Fruit fly (Drosophila melanogaster) whole organism, prepupa: ENCODE measurements around the gene CG32270.
A peak's percentile ranks its signal among the peaks of the same experiment; 100 is the strongest.

Source experiments
- Blimp-1 ChIP-seq: fragments of 200-800 bp; sonication (Bioruptor generic); optimal IDR thresholded peaks from 3 replicates; lab custom pipeline; 2017; ENCODE audit warnings: missing biosample characterization, missing genetic modification characterization, mild to moderate bottlenecking, moderate library complexity, missing genetic modification reagents
- CG11294 ChIP-seq: fragments of 200-800 bp; sonication (Bioruptor generic); IDR thresholded peaks from 2 replicates; pipeline ENCODE4 v1.3.6; 2022; ENCODE audit warnings: missing biosample characterization, missing genetic modification characterization
- CG11902 ChIP-seq: fragments of 200-800 bp; sonication (Bioruptor generic); optimal IDR thresholded peaks from 3 replicates; lab custom pipeline; 2016; ENCODE audit warnings: missing biosample characterization, missing genetic modification characterization
- CG15336 ChIP-seq: fragments of 200-800 bp; sonication (Bioruptor generic); IDR thresholded peaks from 2 replicates; pipeline ENCODE4 v1.3.6; 2022; ENCODE audit warnings: missing biosample characterization, missing genetic modification characterization
- CG1621 ChIP-seq: fragments of 200-800 bp; sonication (Bioruptor generic); optimal IDR thresholded peaks from 3 replicates; lab custom pipeline; 2018; ENCODE audit warnings: missing biosample characterization, mild to moderate bottlenecking, missing genetic modification characterization
- CG16779 ChIP-seq: fragments of 200-800 bp; sonication (Bioruptor generic); optimal IDR thresholded peaks from 3 replicates; lab custom pipeline; 2017; ENCODE audit warnings: missing biosample characterization, mild to moderate bottlenecking, missing genetic modification characterization
- CG31627 ChIP-seq: fragments of 200-800 bp; sonication (Bioruptor generic); optimal IDR thresholded peaks from 3 replicates; lab custom pipeline; 2016; ENCODE audit warnings: missing biosample characterization, missing genetic modification characterization
- CG32006 ChIP-seq: fragments of 200-800 bp; sonication (Bioruptor generic); optimal IDR thresholded peaks from 3 replicates; lab custom pipeline; 2017; ENCODE audit warnings: missing biosample characterization, mild to moderate bottlenecking, missing genetic modification characterization
- CG34406 ChIP-seq: fragments of 200-800 bp; sonication (Bioruptor generic); optimal IDR thresholded peaks from 3 replicates; lab custom pipeline; 2016; ENCODE audit warnings: missing biosample characterization, missing genetic modification characterization
- CG3919 ChIP-seq: fragments of 200-800 bp; sonication (Bioruptor generic); optimal IDR thresholded peaks from 3 replicates; lab custom pipeline; 2016; ENCODE audit warnings: missing biosample characterization, missing genetic modification characterization
- CG4318 ChIP-seq: fragments of 200-800 bp; sonication (Bioruptor generic); optimal IDR thresholded peaks from 3 replicates; lab custom pipeline; 2017; ENCODE audit warnings: missing biosample characterization, mild to moderate bottlenecking, missing genetic modification characterization
- CG6163 ChIP-seq: fragments of 200-800 bp; sonication (Bioruptor generic); IDR thresholded peaks from 3 replicates; pipeline ENCODE4 v1.3.6; 2022; ENCODE audit warnings: missing biosample characterization, missing genetic modification characterization
- CG6276 ChIP-seq: fragments of 200-800 bp; sonication (Bioruptor generic); optimal IDR thresholded peaks from 2 replicates; lab custom pipeline; 2017; ENCODE audit warnings: missing biosample characterization, mild to moderate bottlenecking, missing genetic modification characterization
- CG6792 ChIP-seq: fragments of 200-800 bp; sonication (Bioruptor generic); optimal IDR thresholded peaks from 3 replicates; lab custom pipeline; 2016; ENCODE audit warnings: missing biosample characterization, missing genetic modification characterization
- CG6808 ChIP-seq: fragments of 200-800 bp; sonication (Bioruptor generic); optimal IDR thresholded peaks from 3 replicates; lab custom pipeline; 2017; ENCODE audit warnings: missing biosample characterization, missing genetic modification characterization, mild to moderate bottlenecking, moderate library complexity, missing genetic modification reagents
- CG6854 ChIP-seq: fragments of 200-800 bp; sonication (Bioruptor generic); optimal IDR thresholded peaks from 2 replicates; lab custom pipeline; 2017; ENCODE audit warnings: missing biosample characterization, mild to moderate bottlenecking, missing genetic modification characterization
- CG7368 ChIP-seq: fragments of 200-800 bp; sonication (Bioruptor generic); optimal IDR thresholded peaks from 3 replicates; lab custom pipeline; 2016; ENCODE audit warnings: missing biosample characterization, missing genetic modification characterization
- CG8119 ChIP-seq: fragments of 200-800 bp; sonication (Bioruptor generic); IDR thresholded peaks from 3 replicates; pipeline ENCODE4 v1.3.6; 2022; ENCODE audit warnings: missing biosample characterization, missing genetic modification characterization
- CG8319 ChIP-seq: fragments of 200-800 bp; sonication (Bioruptor generic); optimal IDR thresholded peaks from 3 replicates; lab custom pipeline; 2016; ENCODE audit warnings: missing biosample characterization, missing genetic modification characterization
- CG8632 ChIP-seq: fragments of 200-800 bp; sonication (Bioruptor generic); optimal IDR thresholded peaks from 3 replicates; lab custom pipeline; 2016; ENCODE audit warnings: missing biosample characterization, missing genetic modification characterization
- CG9139 ChIP-seq: fragments of 200-800 bp; sonication (Bioruptor generic); optimal IDR thresholded peaks from 3 replicates; lab custom pipeline; 2017; ENCODE audit warnings: missing biosample characterization, mild to moderate bottlenecking, missing genetic modification characterization
- Eip75B ChIP-seq: fragments of 200-800 bp; sonication (Bioruptor generic); optimal IDR thresholded peaks from 3 replicates; lab custom pipeline; 2016; ENCODE audit warnings: missing biosample characterization, missing genetic modification characterization
- Eip78C ChIP-seq: fragments of 200-800 bp; sonication (Bioruptor generic); peaks from one replicate; lab custom pipeline; 2016; ENCODE audit warnings: missing biosample characterization, missing genetic modification characterization
- Eip93F ChIP-seq: fragments of 200-800 bp; sonication (Bioruptor generic); optimal IDR thresholded peaks from 2 replicates; lab custom pipeline; 2016; ENCODE audit warnings: missing biosample characterization, mild to moderate bottlenecking, missing genetic modification characterization
- Ets21C ChIP-seq: fragments of 200-800 bp; sonication (Bioruptor generic); optimal IDR thresholded peaks from 3 replicates; lab custom pipeline; 2016; ENCODE audit warnings: missing biosample characterization, missing genetic modification characterization
- Hr38 ChIP-seq: sonication (Bioruptor generic); optimal IDR thresholded peaks from 2 replicates; lab custom pipeline; 2016; ENCODE audit warnings: missing biosample characterization, missing genetic modification characterization
- Hr39 ChIP-seq: fragments of 200-800 bp; sonication (Bioruptor generic); optimal IDR thresholded peaks from 2 replicates; lab custom pipeline; 2016; ENCODE audit warnings: missing biosample characterization, missing genetic modification characterization
- Lpt ChIP-seq: fragments of 200-800 bp; sonication (Bioruptor generic); optimal IDR thresholded peaks from 3 replicates; lab custom pipeline; 2016; ENCODE audit warnings: missing biosample characterization, missing genetic modification characterization
- Met ChIP-seq: fragments of 200-800 bp; sonication (Bioruptor generic); optimal IDR thresholded peaks from 3 replicates; lab custom pipeline; 2016; ENCODE audit warnings: missing biosample characterization, missing genetic modification characterization
- OdsH ChIP-seq: fragments of 200-800 bp; sonication (Bioruptor generic); optimal IDR thresholded peaks from 3 replicates; lab custom pipeline; 2016; ENCODE audit warnings: missing biosample characterization, missing genetic modification characterization
- Smox ChIP-seq: fragments of 200-800 bp; sonication (Bioruptor generic); optimal IDR thresholded peaks from 3 replicates; lab custom pipeline; 2016; ENCODE audit warnings: missing biosample characterization, missing genetic modification characterization
- Sox102F ChIP-seq: fragments of 200-800 bp; sonication (Bioruptor generic); optimal IDR thresholded peaks from 2 replicates; lab custom pipeline; 2016; ENCODE audit warnings: missing biosample characterization, mild to moderate bottlenecking, missing genetic modification characterization
- Sox14 ChIP-seq: fragments of 200-800 bp; sonication (Bioruptor generic); optimal IDR thresholded peaks from 3 replicates; lab custom pipeline; 2016; ENCODE audit warnings: missing biosample characterization, missing genetic modification characterization
- Sox15 ChIP-seq: fragments of 200-800 bp; sonication (Bioruptor generic); optimal IDR thresholded peaks from 3 replicates; lab custom pipeline; 2016; ENCODE audit warnings: missing biosample characterization, missing genetic modification characterization
- achi ChIP-seq: fragments of 200-800 bp; sonication (Bioruptor generic); optimal IDR thresholded peaks from 3 replicates; lab custom pipeline; 2016; ENCODE audit warnings: missing biosample characterization, missing genetic modification characterization
- acj6 ChIP-seq: fragments of 200-800 bp; sonication (Bioruptor generic); optimal IDR thresholded peaks from 3 replicates; lab custom pipeline; 2016; ENCODE audit warnings: missing biosample characterization, missing genetic modification characterization
- dac ChIP-seq: fragments of 200-800 bp; sonication (Bioruptor generic); optimal IDR thresholded peaks from 2 replicates; lab custom pipeline; 2017; ENCODE audit warnings: missing biosample characterization, mild to moderate bottlenecking, missing genetic modification characterization
- dsx ChIP-seq: fragments of 200-800 bp; optimal IDR thresholded peaks from 3 replicates; lab custom pipeline; 2019; ENCODE audit warnings: missing biosample characterization, mild to moderate bottlenecking, missing genetic modification characterization, moderate library complexity; ENCODE audit not compliant: poor library complexity, severe bottlenecking
- eg ChIP-seq: fragments of 200-800 bp; sonication (Bioruptor generic); IDR thresholded peaks from 3 replicates; pipeline ENCODE4 v1.3.6; 2022; ENCODE audit warnings: missing biosample characterization, missing genetic modification characterization
- esn ChIP-seq: fragments of 200-800 bp; sonication (Bioruptor generic); optimal IDR thresholded peaks from 2 replicates; lab custom pipeline; 2016; ENCODE audit warnings: missing biosample characterization, mild to moderate bottlenecking, missing genetic modification characterization, moderate library complexity
- fd59A ChIP-seq: fragments of 200-800 bp; sonication (Bioruptor generic); optimal IDR thresholded peaks from 2 replicates; lab custom pipeline; 2017; ENCODE audit warnings: missing biosample characterization, mild to moderate bottlenecking, missing genetic modification characterization, missing genetic modification reagents
- fkh ChIP-seq: fragments of 200-800 bp; sonication (Bioruptor generic); optimal IDR thresholded peaks from 3 replicates; lab custom pipeline; 2017; ENCODE audit warnings: missing biosample characterization, mild to moderate bottlenecking, missing genetic modification characterization, moderate library complexity
- lz ChIP-seq: fragments of 200-800 bp; sonication (Bioruptor generic); optimal IDR thresholded peaks from 3 replicates; lab custom pipeline; 2016; ENCODE audit warnings: missing biosample characterization, missing genetic modification characterization
- pdm3 ChIP-seq: fragments of 200-800 bp; sonication (Bioruptor generic); optimal IDR thresholded peaks from 3 replicates; lab custom pipeline; 2016; ENCODE audit warnings: missing biosample characterization, missing genetic modification characterization
- salr ChIP-seq, 2 experiments: fragments of 200-800 bp; sonication (Bioruptor generic); optimal IDR thresholded peaks; 3 replicates each; lab custom pipeline; 2016 to 2018; ENCODE audit warnings: missing biosample characterization in 2 of 2, missing genetic modification characterization in 2 of 2, mild to moderate bottlenecking in 1 of 2
- spab ChIP-seq: fragments of 200-800 bp; sonication (Bioruptor generic); optimal IDR thresholded peaks from 2 replicates; lab custom pipeline; 2017; ENCODE audit warnings: missing biosample characterization, mild to moderate bottlenecking, missing genetic modification characterization, missing genetic modification reagents
- ss ChIP-seq, 2 experiments: fragments of 200-800 bp; sonication (Bioruptor generic); optimal IDR thresholded peaks; 2 replicates in 1 of 2; 3 replicates in 1 of 2; lab custom pipeline; 2017 to 2018; ENCODE audit warnings: mild to moderate bottlenecking in 2 of 2, missing biosample characterization in 2 of 2, missing genetic modification characterization in 2 of 2, moderate library complexity in 1 of 2
- svp ChIP-seq: fragments of 200-800 bp; sonication (Bioruptor generic); peaks from one replicate; lab custom pipeline; 2016; ENCODE audit warnings: missing biosample characterization, missing genetic modification characterization
- topi ChIP-seq: fragments of 200-800 bp; sonication (Bioruptor generic); optimal IDR thresholded peaks from 3 replicates; lab custom pipeline; 2016; ENCODE audit warnings: missing biosample characterization, missing genetic modification characterization
- vri ChIP-seq: fragments of 200-800 bp; sonication (Bioruptor generic); optimal IDR thresholded peaks from 3 replicates; lab custom pipeline; 2016; ENCODE audit warnings: missing biosample characterization, mild to moderate bottlenecking, missing genetic modification characterization

Gene CG32270

dm6 chr3L:3247130-3248065 is 38.6 kb upstream of the CG32270 start, which contains the start of gene CG43389:
CG43389 (plus strand) TSS chr3L:3248015.
- peak; percentile 96 for TF ChIP-seq CG8632 (GFP tag; lab: Kevin White, UChicago)
- peak; percentile 96 for TF ChIP-seq Ets21C
- TF ChIP-seq lz (GFP tag; lab: Kevin White, UChicago), result peak; percentile 98
- TF ChIP-seq Hr39, result peak; percentile 98
- TF ChIP-seq Sox14 (GFP tag; lab: Kevin White, UChicago), result peak; percentile 98
- TF ChIP-seq acj6 (GFP tag; lab: Kevin White, UChicago), result peak; percentile 97
- TF ChIP-seq Sox15 (GFP tag; lab: Kevin White, UChicago), result peak; percentile 96
- TF ChIP-seq ss (GFP tag; optimal IDR thresholded peaks at IDR 0.05; lab: Kevin White, UChicago), result peak; percentile 93 to 95
- TF ChIP-seq CG4318 (GFP tag; lab: Kevin White, UChicago), result peak; percentile 69
- TF ChIP-seq Eip75B (GFP tag; lab: Kevin White, UChicago), result peak; percentile 89
- peak; percentile 81 for TF ChIP-seq Lpt (GFP tag; lab: Kevin White, UChicago)
- TF ChIP-seq CG11902 (GFP tag; lab: Kevin White, UChicago), result peak; percentile 87
- TF ChIP-seq CG6792 (GFP tag; lab: Kevin White, UChicago), result peak; percentile 95
- peak; percentile 87 for TF ChIP-seq Blimp-1 (GFP tag; lab: Kevin White, UChicago)
- TF ChIP-seq eg, result peak; percentile 81
- peak; percentile 99 for TF ChIP-seq Sox102F (GFP tag; lab: Kevin White, UChicago)
- TF ChIP-seq CG15336 (GFP tag; lab: Robert Waterston, UW), result peak; percentile 81
- peak; percentile 97 for TF ChIP-seq Eip93F (GFP tag; lab: Kevin White, UChicago)
- TF ChIP-seq CG6808, result peak; percentile 85
- peak; percentile 97 for TF ChIP-seq CG34406 (GFP tag; lab: Kevin White, UChicago)
- no peak for TF ChIP-seq CG11294 (GFP tag; lab: Robert Waterston, UW)
- TF ChIP-seq Met, result peak; percentile 98
- TF ChIP-seq CG6276 (GFP tag; lab: Kevin White, UChicago), result no peak
- TF ChIP-seq salr (GFP tag; optimal IDR thresholded peaks at IDR 0.05; lab: Kevin White, UChicago), result peak; percentile 74 to 91
- peak; percentile 86 for TF ChIP-seq CG3919 (GFP tag; lab: Kevin White, UChicago)
- peak; percentile 99 for TF ChIP-seq vri (GFP tag; lab: Kevin White, UChicago)
- peak; percentile 96 for TF ChIP-seq topi (GFP tag; lab: Kevin White, UChicago)
- peak; percentile 95 for TF ChIP-seq OdsH (GFP tag; lab: Kevin White, UChicago)
- TF ChIP-seq CG16779 (tag; lab: Kevin White, UChicago), result peak; percentile 42
- peak; percentile 99 for TF ChIP-seq svp (GFP tag; lab: Kevin White, UChicago)
- peak; percentile 99 for TF ChIP-seq esn (GFP tag; lab: Kevin White, UChicago)
- TF ChIP-seq pdm3 (GFP tag; lab: Kevin White, UChicago), result peak; percentile 94
- TF ChIP-seq fkh, result no peak
- peak; percentile 81 for TF ChIP-seq spab (GFP tag; lab: Kevin White, UChicago)
- TF ChIP-seq achi (GFP tag; lab: Kevin White, UChicago), result peak; percentile 94
- peak; percentile 99 for TF ChIP-seq Smox (GFP tag; lab: Kevin White, UChicago)
- peak; percentile 87 for TF ChIP-seq CG8119 (GFP tag; lab: Robert Waterston, UW)
- TF ChIP-seq CG1621 (tag; lab: Kevin White, UChicago), result peak; percentile 90
- peak; percentile 86 for TF ChIP-seq dsx (GFP tag; lab: Kevin White, UChicago)
- peak; percentile 98 for TF ChIP-seq Eip78C
- peak; percentile 65 for TF ChIP-seq CG7368 (GFP tag; lab: Kevin White, UChicago)
- no peak for TF ChIP-seq Hr38
- TF ChIP-seq CG31627 (GFP tag; lab: Kevin White, UChicago), result peak; percentile 99
- TF ChIP-seq CG32006 (GFP tag; lab: Kevin White, UChicago), result peak; percentile 83
- TF ChIP-seq dac (GFP tag; lab: Kevin White, UChicago), result peak; percentile 40
- peak; percentile 89 for TF ChIP-seq CG6163 (GFP tag; lab: Robert Waterston, UW)
- peak; percentile 88 for TF ChIP-seq CG6854 (GFP tag; lab: Kevin White, UChicago)
- TF ChIP-seq CG9139, result peak; percentile 80
- TF ChIP-seq fd59A, result peak; percentile 92
- peak; percentile 89 for TF ChIP-seq CG8319 (GFP tag; lab: Kevin White, UChicago)
